Worm (Caenorhabditis elegans) whole organism, L3 larva: Measurements from ENCODE around the gene K10D11.5.

ENCODE experiments used
- R02D3.7 ChIP-seq: fragments of 150-350 bp; optimal IDR thresholded peaks from 2 replicates; lab custom pipeline; 2014; ENCODE audit warnings: missing biosample characterization, missing genetic modification characterization
- ZK546.5 ChIP-seq: sonication (generic microtip); optimal IDR thresholded peaks from 2 replicates; lab custom pipeline; 2017; ENCODE audit warnings: missing biosample characterization, missing genetic modification characterization
- aly-2 ChIP-seq: fragments of 150-350 bp; optimal IDR thresholded peaks from 2 replicates; lab custom pipeline; 2014; ENCODE audit warnings: missing biosample characterization, missing genetic modification characterization
- ceh-16 ChIP-seq: sonication (generic microtip); optimal IDR thresholded peaks from 2 replicates; lab custom pipeline; 2017; ENCODE audit warnings: missing biosample characterization, missing genetic modification characterization
- ceh-82 ChIP-seq: fragments of 150-350 bp; optimal IDR thresholded peaks from 2 replicates; lab custom pipeline; 2014; ENCODE audit warnings: missing biosample characterization, missing genetic modification characterization
- daf-12 ChIP-seq: fragments of 150-350 bp; optimal IDR thresholded peaks from 2 replicates; lab custom pipeline; 2014; ENCODE audit warnings: missing biosample characterization, missing genetic modification reagents, missing genetic modification characterization
- elt-2 ChIP-seq: sonication (generic microtip); optimal IDR thresholded peaks from 2 replicates; lab custom pipeline; 2016; ENCODE audit warnings: missing genetic modification reagents, mild to moderate bottlenecking, missing genetic modification characterization, missing compliant biosample characterization
- elt-3 ChIP-seq, 3 experiments: fragments of 150-350 bp in 1 of 3; sonication (generic microtip) in 2 of 3; optimal IDR thresholded peaks; 2 replicates in 2 of 3; 4 replicates in 1 of 3; lab custom pipeline; 2014 to 2017; ENCODE audit warnings: missing biosample characterization in 3 of 3, missing genetic modification characterization in 3 of 3
- eor-1 ChIP-seq, 2 experiments: fragments of 150-350 bp; optimal IDR thresholded peaks; 2 replicates each; lab custom pipeline; 2014 to 2018; ENCODE audit warnings: missing biosample characterization in 2 of 2, missing genetic modification characterization in 2 of 2
- fkh-10 ChIP-seq: sonication (generic microtip); optimal IDR thresholded peaks from 2 replicates; lab custom pipeline; 2017; ENCODE audit warnings: missing biosample characterization, missing genetic modification reagents, missing genetic modification characterization
- fos-1 ChIP-seq: fragments of 150-350 bp; optimal IDR thresholded peaks from 2 replicates; lab custom pipeline; 2014; ENCODE audit warnings: missing biosample characterization, missing genetic modification characterization
- lsy-12 ChIP-seq: sonication (generic microtip); optimal IDR thresholded peaks from 2 replicates; lab custom pipeline; 2016; ENCODE audit warnings: mild to moderate bottlenecking, missing genetic modification characterization, missing compliant biosample characterization
- mdl-1 ChIP-seq: fragments of 150-350 bp; optimal IDR thresholded peaks from 2 replicates; lab custom pipeline; 2014; ENCODE audit warnings: missing biosample characterization, missing genetic modification characterization
- nhr-11 ChIP-seq: fragments of 150-350 bp; optimal IDR thresholded peaks from 2 replicates; lab custom pipeline; 2014; ENCODE audit warnings: missing biosample characterization, missing genetic modification characterization
- nhr-12 ChIP-seq: fragments of 150-350 bp; optimal IDR thresholded peaks from 2 replicates; lab custom pipeline; 2014; ENCODE audit warnings: missing biosample characterization, missing genetic modification characterization
- nhr-23 ChIP-seq: fragments of 150-350 bp; optimal IDR thresholded peaks from 2 replicates; lab custom pipeline; 2014; ENCODE audit warnings: missing biosample characterization, missing genetic modification reagents, missing genetic modification characterization
- nhr-237 ChIP-seq: fragments of 150-350 bp; optimal IDR thresholded peaks from 2 replicates; lab custom pipeline; 2014; ENCODE audit warnings: missing biosample characterization, missing genetic modification characterization
- nhr-28 ChIP-seq: fragments of 150-350 bp; optimal IDR thresholded peaks from 2 replicates; lab custom pipeline; 2014; ENCODE audit warnings: missing biosample characterization, missing genetic modification characterization
- nhr-43 ChIP-seq: sonication (generic microtip); optimal IDR thresholded peaks from 2 replicates; lab custom pipeline; 2016; ENCODE audit warnings: mild to moderate bottlenecking, missing genetic modification characterization, missing compliant biosample characterization; ENCODE audit not compliant: poor library complexity, severe bottlenecking
- nhr-67 ChIP-seq: fragments of 150-350 bp; optimal IDR thresholded peaks from 2 replicates; lab custom pipeline; 2014; ENCODE audit warnings: missing biosample characterization, missing genetic modification characterization
- nhr-76 ChIP-seq: fragments of 150-350 bp; sonication (generic microtip); optimal IDR thresholded peaks from 5 replicates; lab custom pipeline; 2014; ENCODE audit warnings: missing biosample characterization, missing genetic modification characterization
- nhr-77 ChIP-seq: fragments of 150-350 bp; optimal IDR thresholded peaks from 2 replicates; lab custom pipeline; 2014; ENCODE audit warnings: missing biosample characterization, missing genetic modification characterization
- pha-4 ChIP-seq: fragments of 150-350 bp; optimal IDR thresholded peaks from 2 replicates; lab custom pipeline; 2014; ENCODE audit warnings: missing biosample characterization, missing genetic modification reagents, missing genetic modification characterization
- pqm-1 ChIP-seq: fragments of 150-350 bp; optimal IDR thresholded peaks from 2 replicates; lab custom pipeline; 2017; ENCODE audit warnings: missing biosample characterization, missing genetic modification characterization, inconsistent platforms
- sea-2 ChIP-seq: fragments of 150-350 bp; sonication (generic microtip); optimal IDR thresholded peaks from 4 replicates; lab custom pipeline; 2014; ENCODE audit warnings: missing biosample characterization, missing genetic modification reagents, missing genetic modification characterization
- skn-1 ChIP-seq: fragments of 150-350 bp; optimal IDR thresholded peaks from 2 replicates; lab custom pipeline; 2014; ENCODE audit warnings: missing biosample characterization, missing genetic modification characterization
- tbx-2 ChIP-seq: sonication (generic microtip); optimal IDR thresholded peaks from 2 replicates; lab custom pipeline; 2016; ENCODE audit warnings: mild to moderate bottlenecking, missing genetic modification characterization, missing compliant biosample characterization
- unc-39 ChIP-seq: sonication (generic microtip); optimal IDR thresholded peaks from 4 replicates; lab custom pipeline; 2017; ENCODE audit warnings: missing biosample characterization, missing genetic modification characterization
- unc-62 ChIP-seq: fragments of 150-350 bp; sonication (generic microtip); optimal IDR thresholded peaks from 4 replicates; lab custom pipeline; 2014; ENCODE audit warnings: missing biosample characterization, missing genetic modification reagents, missing genetic modification characterization
- zag-1 ChIP-seq: fragments of 150-350 bp; optimal IDR thresholded peaks from 2 replicates; lab custom pipeline; 2014; ENCODE audit warnings: missing biosample characterization, missing genetic modification characterization
- ztf-11 ChIP-seq: fragments of 150-350 bp; optimal IDR thresholded peaks from 2 replicates; lab custom pipeline; 2014; ENCODE audit warnings: missing biosample characterization, missing genetic modification characterization
- ztf-4 ChIP-seq: fragments of 150-350 bp; optimal IDR thresholded peaks from 2 replicates; lab custom pipeline; 2014; ENCODE audit warnings: missing biosample characterization, missing genetic modification characterization

The K10D11.5 gene

DNA sequence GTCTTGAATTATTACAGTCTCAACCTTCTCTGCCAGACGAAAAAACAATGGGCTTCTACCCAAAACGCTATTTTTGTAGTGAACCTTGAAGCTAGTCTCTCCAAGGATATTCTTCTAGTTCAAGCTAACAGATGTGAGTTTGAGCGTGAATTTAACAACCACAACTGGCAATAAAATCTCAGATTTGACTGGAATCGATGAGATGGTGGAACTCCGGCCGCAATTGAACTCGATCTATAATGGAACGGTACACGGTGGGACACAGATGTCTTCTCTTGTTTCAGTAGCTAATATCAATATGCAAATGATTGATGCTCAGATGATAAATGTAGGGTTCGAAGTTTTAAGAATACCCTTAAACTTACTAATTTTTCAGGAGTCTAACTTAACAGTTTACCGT is 14.0 kb downstream of the K10D11.5 start:
- TF ChIP-seq ztf-11 (no peak), nhr-12 (tag; lab: Kevin White, UChicago) (no peak), sea-2 (GFP tag; lab: Kevin White, UChicago) (no peak), aly-2 (tag; lab: Kevin White, UChicago) (no peak), nhr-11 (no peak), nhr-23 (tag; lab: Kevin White, UChicago) (no peak), daf-12 (tag; lab: Kevin White, UChicago) (no peak), ceh-16 (tag; lab: Kevin White, UChicago) (no peak), pha-4 (no peak), ztf-4 (tag; lab: Kevin White, UChicago) (no peak), nhr-43 (tag; lab: Kevin White, UChicago) (no peak), zag-1 (no peak), nhr-77 (tag; lab: Kevin White, UChicago) (no peak), lsy-12 (tag; lab: Kevin White, UChicago) (no peak), nhr-67 (no peak), nhr-237 (tag; lab: Kevin White, UChicago) (no peak), skn-1 (tag; lab: Kevin White, UChicago) (no peak), fkh-10 (GFP tag; lab: Kevin White, UChicago) (no peak), nhr-76 (tag; lab: Kevin White, UChicago) (no peak), mdl-1 (tag; lab: Kevin White, UChicago) (no peak)
- TF ChIP-seq, all 47 proteins: peak for 0

DNA sequence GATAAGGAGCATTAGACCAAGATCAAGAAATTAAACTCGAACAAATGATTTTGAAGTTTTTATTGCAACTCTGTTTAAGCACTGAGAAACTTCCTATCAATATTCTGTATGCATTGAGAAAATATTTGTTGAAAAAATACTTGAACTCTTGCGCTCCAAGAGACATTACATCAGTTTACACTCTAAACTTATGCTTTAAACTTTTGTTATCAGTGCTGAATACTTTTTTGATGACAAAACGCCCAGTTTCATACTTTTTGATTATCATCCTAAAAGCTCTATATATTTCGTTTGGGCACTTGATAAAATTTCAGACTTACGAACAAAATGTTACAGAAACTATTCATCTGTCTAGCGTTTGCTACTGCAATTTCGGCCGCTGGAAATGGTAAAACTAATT is 15.7 kb downstream of the K10D11.5 start, which contains the start of gene dod-17:
Gene dod-17 (plus strand): TSS at position 323 of the 400 bp plus-strand sequence.
- TF ChIP-seq elt-2 (peak; percentile 51), ceh-82 (tag; lab: Kevin White, UChicago) (no peak)

DNA sequence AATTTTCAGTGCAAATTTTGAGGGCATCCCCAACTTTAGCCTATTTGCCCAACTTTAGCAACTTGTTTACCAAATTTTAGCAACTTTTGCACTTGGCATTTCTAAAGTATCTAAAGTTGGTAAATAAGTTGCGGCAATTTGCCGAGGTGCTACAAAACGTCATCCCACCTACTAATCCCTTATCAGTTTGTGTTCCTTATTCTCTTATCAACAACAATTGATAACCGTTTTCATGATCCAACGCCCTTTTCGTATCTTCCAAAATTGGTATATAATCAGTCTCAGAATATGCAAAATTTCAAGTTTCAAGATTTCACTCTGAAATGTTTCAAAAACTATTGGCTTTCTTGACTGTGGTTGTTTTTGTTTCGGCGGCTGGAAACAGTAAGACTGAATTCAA is 18.3 kb downstream of the K10D11.5 start, which contains the start of gene F55G11.4:
Gene F55G11.4 (plus strand): TSS at position 289 of the 400 bp plus-strand sequence.
- peak; percentile 35 for TF ChIP-seq pqm-1 (tag; lab: Kevin White, UChicago)
- no peak for TF ChIP-seq nhr-43 (tag; lab: Kevin White, UChicago)
- peak; percentile 67 for TF ChIP-seq elt-2
- TF ChIP-seq, all 47 proteins: peak for 2

DNA sequence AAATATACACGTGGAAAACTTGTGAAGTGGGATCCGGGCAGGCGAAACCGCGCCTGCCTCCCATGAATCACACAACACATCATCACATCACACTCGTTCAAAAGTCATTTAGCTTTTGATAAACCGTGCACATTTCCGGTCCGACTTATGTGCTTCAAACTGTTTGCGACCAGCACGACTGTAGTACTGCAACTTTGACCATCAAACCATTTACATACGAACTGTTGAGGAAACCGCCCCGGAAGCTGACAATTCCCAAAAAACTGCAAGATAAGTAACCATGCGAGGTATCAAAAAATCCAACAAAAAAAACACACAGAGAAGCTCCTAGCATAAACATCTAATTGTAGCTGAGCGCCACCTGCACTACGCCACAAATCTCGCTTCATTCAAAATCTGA is 18.9 kb downstream of the K10D11.5 start:
- TF ChIP-seq zag-1 = no peak
- TF ChIP-seq fkh-10 (GFP tag; lab: Kevin White, UChicago) = no peak
- TF ChIP-seq ZK546.5 = no peak
- TF ChIP-seq R02D3.7 (tag; lab: Kevin White, UChicago) = no peak
- TF ChIP-seq nhr-23 (tag; lab: Kevin White, UChicago) = no peak
- no peak for TF ChIP-seq nhr-67
- no peak for TF ChIP-seq elt-3 (tag; optimal IDR thresholded peaks at IDR 0.05; lab: Kevin White, UChicago)
- TF ChIP-seq nhr-28 (tag; lab: Kevin White, UChicago) = no peak
- no peak for TF ChIP-seq sea-2 (GFP tag; lab: Kevin White, UChicago)
- no peak for TF ChIP-seq ztf-4 (tag; lab: Kevin White, UChicago)
- TF ChIP-seq fos-1 = no peak
- no peak for TF ChIP-seq pha-4
- TF ChIP-seq nhr-77 (tag; lab: Kevin White, UChicago) = no peak
- no peak for TF ChIP-seq tbx-2 (tag; lab: Kevin White, UChicago)
- TF ChIP-seq nhr-11 = no peak
- no peak for TF ChIP-seq unc-39 (tag; lab: Kevin White, UChicago)
- TF ChIP-seq nhr-12 (tag; lab: Kevin White, UChicago) = no peak
- TF ChIP-seq mdl-1 (tag; lab: Kevin White, UChicago) = no peak
- no peak for TF ChIP-seq eor-1 (tag; optimal IDR thresholded peaks at IDR 0.05; lab: Kevin White, UChicago)
- TF ChIP-seq, all 47 proteins: peak for 0

DNA sequence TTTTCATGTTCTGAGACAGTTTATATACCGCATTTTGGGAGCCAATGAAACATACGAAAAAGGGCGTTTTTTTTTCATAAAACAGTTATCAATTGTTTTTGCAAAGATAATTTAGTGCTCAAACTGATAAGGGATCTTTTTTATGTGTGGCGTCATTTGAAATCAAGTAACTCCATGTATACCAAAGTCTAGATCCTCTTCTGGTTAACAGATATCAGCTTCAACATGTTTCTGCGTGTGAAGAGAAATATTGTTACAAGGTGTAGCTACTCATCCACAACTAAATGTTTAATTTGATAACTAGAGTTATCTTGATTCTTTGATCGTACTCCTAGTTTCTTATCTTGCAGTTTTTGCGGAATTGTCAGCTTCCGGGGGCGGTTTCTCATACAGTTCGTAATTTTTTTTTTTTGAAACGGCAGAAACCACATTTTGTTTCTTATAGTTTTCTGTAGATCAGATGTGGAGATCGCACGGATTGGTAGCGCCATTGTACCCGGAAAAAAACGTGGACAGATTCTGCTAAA is 19.6 kb downstream of the K10D11.5 start:
- TF ChIP-seq unc-62 (GFP tag; lab: Kevin White, UChicago) = no peak
- peak; percentile 78 for TF ChIP-seq elt-2
- TF ChIP-seq, all 47 proteins: peak for 1

DNA sequence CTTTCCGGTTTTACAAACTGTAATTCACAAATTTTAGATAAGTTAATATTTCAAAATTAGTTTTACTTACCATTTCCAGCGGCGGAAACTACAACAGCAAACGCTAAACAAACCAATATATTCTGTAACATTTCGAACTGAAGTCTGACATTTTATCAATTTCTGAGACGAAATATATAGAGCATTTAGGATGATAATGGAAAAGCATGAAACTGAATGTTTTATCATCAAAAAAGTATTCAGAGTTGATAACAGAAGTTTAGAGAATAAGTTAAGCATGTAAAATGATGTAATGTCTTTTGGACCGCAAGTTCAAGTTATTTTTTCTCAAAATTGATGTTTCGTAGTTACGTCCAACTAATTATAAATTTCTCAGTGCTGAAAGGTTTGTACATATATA is 22.5 kb downstream of the K10D11.5 start, which contains the start of gene F55G11.2:
Gene F55G11.2 (minus strand): TSS at position 149 of the 400 bp plus-strand sequence.
- TF ChIP-seq elt-2 = peak; percentile 76
- TF ChIP-seq daf-12 (tag; lab: Kevin White, UChicago) = no peak
